Worm (Caenorhabditis elegans) whole organism, late embryonic: Measurements from ENCODE around the gene mrps-18A.

Source experiments
- pha-4 ChIP-seq: fragments of 150-350 bp; optimal IDR thresholded peaks from 2 replicates; lab custom pipeline; 2018; ENCODE audit warnings: missing biosample characterization, missing genetic modification reagents, missing genetic modification characterization
- pros-1 ChIP-seq: fragments of 150-350 bp; optimal IDR thresholded peaks from 2 replicates; lab custom pipeline; 2014; ENCODE audit warnings: missing biosample characterization, missing genetic modification reagents, missing genetic modification characterization

DNA sequence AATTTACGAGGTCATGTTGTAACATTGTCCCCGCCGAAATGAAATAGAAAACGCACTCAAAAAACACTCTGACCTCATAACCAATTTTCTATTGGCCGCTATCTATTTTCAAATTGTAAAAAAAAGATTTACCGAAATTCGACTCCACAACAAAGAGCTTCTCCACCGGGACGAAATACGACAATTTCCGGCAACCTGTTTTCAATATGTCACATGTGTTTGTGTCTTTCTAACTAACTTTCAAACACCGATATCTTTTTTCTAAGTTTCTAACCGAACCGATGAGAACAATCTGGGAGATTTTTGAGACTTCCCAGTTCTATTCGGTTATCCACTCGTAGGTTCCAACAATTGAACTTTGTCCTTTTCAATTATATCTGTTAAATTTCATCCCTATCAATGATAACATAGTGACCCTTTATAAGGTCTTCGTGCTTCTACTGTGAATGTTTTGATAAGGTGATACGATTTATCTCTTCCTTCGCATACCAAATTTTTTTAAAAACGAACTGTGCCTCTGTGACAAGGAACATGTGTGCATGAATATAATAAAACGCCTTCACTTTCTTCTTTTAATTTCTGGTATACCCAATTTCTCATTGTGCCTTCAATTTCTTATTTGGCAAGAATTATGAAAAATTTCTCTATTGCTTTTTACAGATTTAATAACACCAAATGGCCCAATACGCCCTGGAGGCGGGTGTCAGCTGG lies 40.0 kb upstream of the mrps-18A start, which contains the start of gene lmbr-1:
- TF ChIP-seq pha-4 (tag; lab: Kevin White, UChicago) (no peak), pros-1 (tag; lab: Kevin White, UChicago) (no peak)
